Fruit fly (Drosophila melanogaster) whole organism, larva: ENCODE data around the gene Rab39.

Experiments used
- noc ChIP-seq: fragments of 200-800 bp; sonication (Bioruptor generic); optimal IDR thresholded peaks from 3 replicates; lab custom pipeline; 2019; ENCODE audit warnings: missing biosample characterization, mild to moderate bottlenecking, missing genetic modification characterization, moderate library complexity

The Rab39 gene

DNA sequence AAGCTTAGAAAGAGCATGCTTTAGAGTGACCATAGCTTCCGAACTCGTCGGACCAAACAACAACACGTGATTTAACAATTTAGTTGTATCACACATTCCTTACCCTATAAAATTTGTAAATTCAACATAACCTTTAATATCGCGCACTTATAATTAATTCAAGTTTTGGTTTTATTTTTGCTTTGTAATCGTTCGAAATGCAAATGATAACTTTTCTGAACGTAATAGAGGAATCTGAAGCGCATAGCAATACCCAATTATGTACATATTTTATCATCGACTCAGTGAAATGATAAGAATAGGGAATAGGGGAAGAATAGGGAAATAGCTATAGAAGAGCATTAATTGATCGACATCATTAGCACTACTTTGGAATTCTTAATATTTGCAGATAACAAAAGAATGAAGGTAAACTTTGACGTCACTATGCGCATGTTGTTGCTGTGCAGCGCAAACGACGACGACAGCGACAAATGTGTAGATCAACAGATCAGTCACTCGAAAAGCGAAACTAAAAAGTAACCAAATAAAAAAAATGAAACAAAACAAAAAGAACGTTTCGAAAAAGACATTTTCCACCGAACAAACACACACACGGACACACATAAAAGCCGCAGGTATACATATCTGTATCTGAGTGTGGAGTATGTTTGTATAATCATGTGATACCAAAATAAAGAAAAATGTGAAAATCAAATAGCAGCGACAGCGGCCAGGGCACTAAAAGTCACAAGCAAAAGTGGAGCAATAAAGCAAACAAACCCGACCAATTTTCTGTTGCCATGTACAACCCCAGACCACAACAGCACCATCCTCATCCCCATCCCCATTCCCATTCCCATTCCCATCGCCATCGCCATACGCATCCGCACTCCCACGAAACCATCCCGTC lies 27.1 kb upstream of the Rab39 start:
- no peak for TF ChIP-seq noc (tag; lab: Kevin White, UChicago)

DNA sequence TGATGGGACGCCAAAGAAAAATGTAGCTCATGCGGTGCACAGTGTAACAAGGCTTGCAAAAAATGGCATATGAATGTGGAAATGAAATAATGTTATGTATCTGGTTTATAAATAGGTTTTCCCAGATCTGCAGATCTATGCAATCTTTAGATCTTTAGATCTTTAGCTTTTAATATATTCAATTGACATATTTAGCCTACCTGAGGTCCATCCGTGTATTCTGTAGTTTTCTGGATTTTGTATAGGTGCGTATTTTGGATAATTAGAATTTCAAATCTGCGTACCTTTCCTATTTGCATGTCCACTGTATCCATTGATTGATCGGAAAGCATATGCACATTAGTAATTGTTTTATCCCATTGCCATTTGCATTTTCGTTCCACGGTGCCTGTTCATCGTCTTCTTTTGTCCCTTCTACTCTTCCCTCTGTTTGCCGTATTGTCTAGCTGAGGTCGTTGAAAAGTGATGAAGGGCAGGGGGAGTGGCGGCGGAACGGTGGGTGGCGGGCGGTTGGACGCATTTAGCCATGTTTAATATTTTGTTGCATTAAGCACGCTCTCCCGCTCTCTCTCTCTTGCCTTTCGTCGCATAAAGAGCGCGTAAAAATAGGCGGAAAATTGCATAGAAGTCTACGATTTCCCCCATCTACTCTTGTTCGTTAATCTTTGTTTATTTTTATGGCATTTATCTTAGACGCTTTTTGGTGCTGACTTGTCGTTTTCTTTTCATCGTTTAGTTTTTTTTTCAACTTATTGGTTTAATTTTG lies 25.6 kb upstream of the Rab39 start, which contains the start of gene CHES-1-like:
CHES-1-like (minus strand) TSS at position 444 of the 766 bp plus-strand sequence.
- peak; percentile 93 for TF ChIP-seq noc (tag; lab: Kevin White, UChicago)

DNA sequence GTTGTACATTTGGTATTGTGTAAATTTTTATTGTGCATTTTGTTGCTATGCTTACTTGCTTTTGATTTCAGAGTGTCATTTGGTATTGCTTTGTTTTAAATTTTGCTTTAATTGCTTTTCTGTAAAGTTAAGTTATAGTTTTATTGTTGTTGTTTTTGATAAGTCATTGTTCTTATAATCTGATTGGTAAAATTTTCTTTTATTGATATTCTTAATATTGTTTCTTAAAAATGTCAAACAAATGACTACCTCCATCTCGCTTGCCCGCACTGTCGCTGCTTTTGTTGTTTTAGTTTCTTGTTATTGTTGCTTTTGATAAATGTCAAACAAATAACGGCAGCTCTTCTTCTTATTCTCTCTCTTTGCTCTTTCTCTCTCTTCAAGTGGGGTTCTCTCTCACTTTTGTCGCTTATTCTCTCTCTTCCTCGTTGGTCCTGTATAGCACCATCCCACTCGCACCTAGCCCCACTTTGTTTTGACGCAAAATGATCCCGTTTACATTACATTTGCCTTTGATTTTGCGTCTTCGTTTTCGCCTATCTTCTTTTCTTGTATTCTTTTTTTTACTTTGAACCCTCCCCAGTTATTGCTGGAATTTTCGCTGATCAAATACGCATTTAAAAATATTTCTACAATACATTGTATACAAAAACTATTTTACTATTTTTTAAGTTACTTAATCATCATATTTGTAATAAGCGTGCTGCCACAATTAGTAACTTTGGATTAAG lies 24.9 kb upstream of the Rab39 start:
- TF ChIP-seq noc (tag; lab: Kevin White, UChicago) = no peak

- no peak for TF ChIP-seq noc (tag; lab: Kevin White, UChicago)
Measured at dm6 chrX:7710439-7711154, 24.1 kb upstream of the Rab39 start.

DNA sequence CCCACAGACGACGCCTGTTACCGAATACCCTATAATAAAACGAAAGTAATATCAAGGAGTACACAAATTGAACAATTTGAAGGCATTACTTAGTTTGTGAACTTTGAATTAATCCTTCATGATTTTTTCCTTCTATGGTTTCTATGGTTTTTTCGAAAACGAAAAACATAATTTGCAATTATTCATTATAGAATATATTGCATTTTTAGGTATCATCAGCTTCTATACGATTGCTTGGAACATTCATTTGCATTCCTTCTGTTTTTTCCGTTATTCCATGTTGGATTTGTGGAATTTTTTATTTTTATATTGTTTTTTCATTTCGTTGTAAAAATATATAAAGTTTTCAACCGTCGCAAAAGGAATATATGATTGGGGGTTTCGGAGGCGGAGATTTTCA lies 19.3 kb upstream of the Rab39 start:
- TF ChIP-seq noc (tag; lab: Kevin White, UChicago) = no peak

DNA sequence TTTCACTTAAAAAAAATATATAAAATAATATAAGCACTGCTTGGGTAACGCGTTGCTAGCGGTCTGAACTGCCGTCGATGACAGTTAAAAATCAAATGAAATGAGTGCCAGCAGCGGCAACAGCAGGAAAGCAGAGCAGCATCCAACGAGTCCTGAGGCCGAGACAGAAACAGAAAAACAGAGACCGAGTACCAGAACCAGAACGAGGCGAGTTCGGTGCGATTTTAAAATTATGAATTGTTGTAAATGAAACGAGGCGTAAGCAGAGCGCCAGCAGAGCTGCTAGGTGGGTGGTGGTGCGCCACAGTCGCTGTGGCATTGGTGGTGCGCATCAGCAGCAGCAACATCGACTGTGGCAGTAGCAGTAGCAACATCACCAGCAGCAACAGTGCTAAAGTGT lies 16.9 kb upstream of the Rab39 start, which contains the start of gene CG15478:
CG15478 (minus strand) TSS at position 101 of the 400 bp plus-strand sequence.
- TF ChIP-seq noc (tag; lab: Kevin White, UChicago) = no peak

- no peak for TF ChIP-seq noc (tag; lab: Kevin White, UChicago)
Measured at dm6 chrX:7721905-7722304, 12.8 kb upstream of the Rab39 start, which contains the start of gene Hira. TSS of gene Hira (plus strand) at chrX:7722119.

DNA sequence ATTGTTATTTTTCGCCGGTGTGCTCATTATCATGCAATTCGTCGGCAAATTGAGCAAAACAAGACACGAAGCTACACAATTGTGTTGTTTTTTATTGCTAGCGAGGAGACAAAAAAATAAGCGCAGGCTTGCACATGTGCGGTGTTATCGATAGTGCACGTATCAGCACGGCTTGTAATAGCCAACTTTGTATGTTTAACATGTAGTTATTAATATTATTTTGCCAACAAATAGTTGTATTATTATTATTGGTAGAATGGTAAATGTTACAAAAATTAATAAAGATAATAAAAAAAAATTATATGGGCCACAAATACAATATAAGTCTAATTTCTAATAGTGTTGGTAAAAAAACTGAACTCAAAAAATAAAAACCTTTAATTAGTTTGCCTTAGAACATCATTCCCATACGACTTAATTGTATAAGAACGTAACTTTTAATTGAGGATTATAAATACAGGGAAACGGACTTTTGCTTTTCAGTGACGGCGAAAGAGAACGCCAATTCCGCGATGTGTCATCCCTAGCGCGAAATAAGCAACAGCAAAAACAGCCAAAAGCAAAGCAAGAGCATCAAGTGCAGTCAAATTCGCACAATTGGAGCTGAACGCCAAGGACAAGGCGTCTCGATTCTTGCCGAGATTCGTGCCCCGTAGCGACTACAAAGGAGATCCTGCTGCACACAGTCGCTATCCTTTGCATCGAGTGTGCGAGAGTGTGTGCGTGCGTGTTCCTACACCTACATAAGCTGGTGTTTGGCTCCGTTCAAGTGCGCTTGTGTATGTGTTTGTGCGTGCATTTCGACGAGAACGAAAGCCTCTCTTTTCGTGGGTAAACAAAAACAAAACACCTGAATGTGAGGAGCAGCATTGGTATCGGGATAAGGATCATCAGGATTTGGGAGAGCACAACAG lies 6.2 kb upstream of the Rab39 start, which contains the start of the genes NELF-B and CG12155:
NELF-B (minus strand) TSS at position 111 of the 914 bp plus-strand sequence.
CG12155 (plus strand) TSS at position 505 of the 914 bp plus-strand sequence.
- TF ChIP-seq noc (tag; lab: Kevin White, UChicago) = no peak

DNA sequence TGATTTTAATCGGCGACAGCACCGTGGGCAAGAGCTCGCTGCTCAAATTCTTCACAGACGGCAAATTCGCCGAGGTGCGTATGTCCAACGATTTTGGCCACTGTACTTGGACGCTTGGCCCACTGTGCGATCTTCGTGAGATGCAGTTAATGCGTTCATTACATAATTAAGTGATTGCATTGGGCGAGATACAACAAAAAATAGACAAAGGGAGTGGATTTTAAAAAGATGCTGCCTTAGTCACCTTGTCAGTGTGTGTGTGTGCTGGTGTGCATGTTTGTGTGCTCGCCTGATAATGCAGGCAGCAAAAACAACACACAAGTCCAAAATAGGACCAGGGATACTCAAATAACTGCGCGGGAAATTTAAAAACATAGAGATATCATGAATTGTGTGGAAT lies 539 bp downstream of the Rab39 start:
- no peak for TF ChIP-seq noc (tag; lab: Kevin White, UChicago)

DNA sequence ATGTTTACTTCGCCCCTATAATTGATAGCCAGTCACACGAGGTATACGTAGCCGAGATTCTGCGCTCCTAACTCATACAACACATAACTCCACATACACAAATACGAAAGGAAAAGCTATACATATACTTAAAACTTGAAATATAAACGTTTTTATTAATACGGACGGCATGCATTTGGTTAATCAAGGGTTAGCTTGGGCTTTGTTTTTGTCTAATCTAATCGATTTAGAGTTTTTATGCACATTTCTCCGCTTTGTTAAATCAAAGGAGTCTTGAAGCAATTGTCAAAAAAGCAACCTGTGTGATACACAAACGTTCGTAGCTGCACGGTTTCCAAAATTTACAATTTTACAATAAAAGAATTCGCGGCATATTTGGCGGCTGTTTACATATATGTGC lies 1.9 kb downstream of the Rab39 start, which contains the start of gene Tom40:
Tom40 (plus strand) TSS at position 301 of the 400 bp plus-strand sequence.
- no peak for TF ChIP-seq noc (tag; lab: Kevin White, UChicago)

- no peak for TF ChIP-seq noc (tag; lab: Kevin White, UChicago)
Measured at dm6 chrX:7737156-7737771, 2.5 kb downstream of the Rab39 start.

DNA sequence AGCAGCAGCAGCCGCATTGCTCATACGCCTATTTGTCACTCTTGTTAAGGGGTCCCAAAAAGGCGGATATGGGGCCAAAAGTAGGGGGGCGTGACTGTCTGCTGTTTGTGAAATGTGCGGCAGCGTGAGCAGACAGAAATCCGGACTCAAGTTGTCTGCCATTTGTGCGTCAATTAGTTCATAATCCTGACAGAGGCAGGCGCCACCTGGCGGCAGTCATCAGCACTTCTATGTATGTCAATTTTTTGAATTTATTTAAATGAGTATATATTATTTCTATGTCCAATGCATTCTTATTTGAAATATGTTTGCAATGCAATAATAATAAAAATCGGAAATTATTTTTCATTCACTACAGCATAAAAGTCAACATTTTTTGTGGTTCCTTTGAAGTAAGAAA lies 9.3 kb downstream of the Rab39 start:
- TF ChIP-seq noc (tag; lab: Kevin White, UChicago) = no peak

- TF ChIP-seq noc (tag; lab: Kevin White, UChicago) = no peak
Measured at dm6 chrX:7746342-7746741, 11.6 kb downstream of the Rab39 start.
